Worm (Caenorhabditis elegans) whole organism, L2 larva: ENCODE results near the gene T13C2.7.

ENCODE experiments used
- ama-1 ChIP-seq: fragments of 150-350 bp; optimal IDR thresholded peaks from 2 replicates; lab custom pipeline; 2018; ENCODE audit warnings: inconsistent platforms
- dmd-4 ChIP-seq: sonication (generic microtip); optimal IDR thresholded peaks from 2 replicates; lab custom pipeline; 2017; ENCODE audit warnings: missing biosample characterization, missing genetic modification characterization
- mdl-1 ChIP-seq, 2 experiments: fragments of 150-350 bp in 1 of 2; sonication (generic microtip) in 1 of 2; optimal IDR thresholded peaks; 2 replicates each; lab custom pipeline; 2017; ENCODE audit warnings: missing biosample characterization in 2 of 2, missing genetic modification characterization in 2 of 2
- nhr-25 ChIP-seq: fragments of 150-350 bp; sonication (generic microtip); optimal IDR thresholded peaks from 3 replicates; lab custom pipeline; 2014; ENCODE audit warnings: missing biosample characterization, missing genetic modification characterization
- nhr-6 ChIP-seq: fragments of 150-350 bp; optimal IDR thresholded peaks from 2 replicates; lab custom pipeline; 2014; ENCODE audit warnings: missing biosample characterization, missing genetic modification characterization
- skn-1 ChIP-seq: sonication (generic microtip); optimal IDR thresholded peaks from 2 replicates; lab custom pipeline; 2017; ENCODE audit warnings: missing biosample characterization, missing genetic modification characterization
- unc-62 ChIP-seq: fragments of 150-350 bp; optimal IDR thresholded peaks from 2 replicates; lab custom pipeline; 2014; ENCODE audit warnings: missing biosample characterization, missing genetic modification reagents, missing genetic modification characterization
- zag-1 ChIP-seq: fragments of 150-350 bp; optimal IDR thresholded peaks from 2 replicates; lab custom pipeline; 2014; ENCODE audit warnings: missing biosample characterization, missing genetic modification characterization

DNA sequence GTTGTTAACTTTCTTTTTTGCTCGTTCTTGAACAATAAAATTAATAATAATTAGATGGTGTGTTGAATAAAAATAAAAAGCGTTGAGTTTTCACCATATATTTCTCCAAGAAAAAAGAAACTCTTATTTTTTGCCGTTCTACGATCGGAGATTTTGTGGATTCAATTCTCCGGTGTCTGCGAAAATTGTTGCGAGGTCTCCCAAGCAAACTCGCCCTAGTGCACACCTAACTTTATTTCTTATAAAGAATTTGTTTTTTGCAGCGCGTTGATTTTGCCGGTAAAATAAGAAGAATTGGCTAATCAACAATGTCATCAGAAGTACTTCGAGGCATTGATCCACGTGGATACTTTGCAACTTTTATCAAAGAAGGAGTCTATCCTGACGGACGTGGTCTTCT, 37.8 kb upstream of the T13C2.7 start, which contains the start of gene exos-8:
- TF ChIP-seq mdl-1 (tag; optimal IDR thresholded peaks at IDR 0.05; lab: Kevin White, UChicago) (no peak), unc-62 (GFP tag; lab: Kevin White, UChicago) (no peak), nhr-6 (no peak), nhr-25 (no peak), skn-1 (tag; lab: Kevin White, UChicago) (no peak), ama-1 (lab: Kevin White, UChicago) (no peak), zag-1 (tag; lab: Kevin White, UChicago) (peak; percentile 7), dmd-4 (no peak)
